Worm (Caenorhabditis elegans): ENCODE results near the gene ZK938.12.

- no peak for TF ChIP-seq ref-1 (GFP tag; conservative IDR thresholded peaks at IDR 0.05)
- no peak for TF ChIP-seq flt-1 (GFP tag; IDR thresholded peaks at IDR 0.05)
- no peak for TF ChIP-seq ztf-23 (GFP tag; IDR thresholded peaks at IDR 0.05)
- TF ChIP-seq med-1 (GFP tag; optimal IDR thresholded peaks at IDR 0.05; ENCODE audit: insufficient read depth), result no peak
These were observed 28.4 kb downstream of the ZK938.12 start, which contains the start of gene chil-5 for ce11 chrII:9859575-9859974.

Measured in whole organism, midembryonic.